Fruit fly (Drosophila melanogaster) whole organism, prepupa: ENCODE results near the gene mRpL30.

Experiments used
- Blimp-1 ChIP-seq: fragments of 200-800 bp; sonication (Bioruptor generic); optimal IDR thresholded peaks from 3 replicates; lab custom pipeline; 2017; ENCODE audit warnings: missing biosample characterization, missing genetic modification characterization, mild to moderate bottlenecking, moderate library complexity, missing genetic modification reagents
- CG10631 ChIP-seq: fragments of 200-800 bp; sonication (Bioruptor generic); optimal IDR thresholded peaks from 2 replicates; lab custom pipeline; 2016; ENCODE audit warnings: missing biosample characterization, missing genetic modification characterization
- CG11294 ChIP-seq: fragments of 200-800 bp; sonication (Bioruptor generic); IDR thresholded peaks from 2 replicates; pipeline ENCODE4 v1.3.6; 2022; ENCODE audit warnings: missing biosample characterization, missing genetic modification characterization
- CG11762 ChIP-seq: fragments of 200-800 bp; sonication (Bioruptor generic); optimal IDR thresholded peaks from 3 replicates; lab custom pipeline; 2016; ENCODE audit warnings: missing biosample characterization, missing genetic modification characterization; ENCODE audit not compliant: insufficient read depth
- CG11902 ChIP-seq: fragments of 200-800 bp; sonication (Bioruptor generic); optimal IDR thresholded peaks from 3 replicates; lab custom pipeline; 2016; ENCODE audit warnings: missing biosample characterization, missing genetic modification characterization
- CG15336 ChIP-seq: fragments of 200-800 bp; sonication (Bioruptor generic); IDR thresholded peaks from 2 replicates; pipeline ENCODE4 v1.3.6; 2022; ENCODE audit warnings: missing biosample characterization, missing genetic modification characterization
- CG1621 ChIP-seq: fragments of 200-800 bp; sonication (Bioruptor generic); optimal IDR thresholded peaks from 3 replicates; lab custom pipeline; 2018; ENCODE audit warnings: missing biosample characterization, mild to moderate bottlenecking, missing genetic modification characterization
- CG3032 ChIP-seq: fragments of 200-800 bp; optimal IDR thresholded peaks from 2 replicates; lab custom pipeline; 2019; ENCODE audit warnings: missing biosample characterization, mild to moderate bottlenecking, missing genetic modification characterization, moderate library complexity
- CG31627 ChIP-seq: fragments of 200-800 bp; sonication (Bioruptor generic); optimal IDR thresholded peaks from 3 replicates; lab custom pipeline; 2016; ENCODE audit warnings: missing biosample characterization, missing genetic modification characterization
- CG4318 ChIP-seq: fragments of 200-800 bp; sonication (Bioruptor generic); optimal IDR thresholded peaks from 3 replicates; lab custom pipeline; 2017; ENCODE audit warnings: missing biosample characterization, mild to moderate bottlenecking, missing genetic modification characterization
- CG6163 ChIP-seq: fragments of 200-800 bp; sonication (Bioruptor generic); IDR thresholded peaks from 3 replicates; pipeline ENCODE4 v1.3.6; 2022; ENCODE audit warnings: missing biosample characterization, missing genetic modification characterization
- CG6276 ChIP-seq: fragments of 200-800 bp; sonication (Bioruptor generic); optimal IDR thresholded peaks from 2 replicates; lab custom pipeline; 2017; ENCODE audit warnings: missing biosample characterization, mild to moderate bottlenecking, missing genetic modification characterization
- CG8119 ChIP-seq: fragments of 200-800 bp; sonication (Bioruptor generic); IDR thresholded peaks from 3 replicates; pipeline ENCODE4 v1.3.6; 2022; ENCODE audit warnings: missing biosample characterization, missing genetic modification characterization
- CG8319 ChIP-seq: fragments of 200-800 bp; sonication (Bioruptor generic); optimal IDR thresholded peaks from 3 replicates; lab custom pipeline; 2016; ENCODE audit warnings: missing biosample characterization, missing genetic modification characterization
- CG8632 ChIP-seq: fragments of 200-800 bp; sonication (Bioruptor generic); optimal IDR thresholded peaks from 3 replicates; lab custom pipeline; 2016; ENCODE audit warnings: missing biosample characterization, missing genetic modification characterization
- CG9139 ChIP-seq: fragments of 200-800 bp; sonication (Bioruptor generic); optimal IDR thresholded peaks from 3 replicates; lab custom pipeline; 2017; ENCODE audit warnings: missing biosample characterization, mild to moderate bottlenecking, missing genetic modification characterization
- Eip75B ChIP-seq: fragments of 200-800 bp; sonication (Bioruptor generic); optimal IDR thresholded peaks from 3 replicates; lab custom pipeline; 2016; ENCODE audit warnings: missing biosample characterization, missing genetic modification characterization
- Eip78C ChIP-seq: fragments of 200-800 bp; sonication (Bioruptor generic); peaks from one replicate; lab custom pipeline; 2016; ENCODE audit warnings: missing biosample characterization, missing genetic modification characterization
- Eip93F ChIP-seq: fragments of 200-800 bp; sonication (Bioruptor generic); optimal IDR thresholded peaks from 2 replicates; lab custom pipeline; 2016; ENCODE audit warnings: missing biosample characterization, mild to moderate bottlenecking, missing genetic modification characterization
- Ets21C ChIP-seq: fragments of 200-800 bp; sonication (Bioruptor generic); optimal IDR thresholded peaks from 3 replicates; lab custom pipeline; 2016; ENCODE audit warnings: missing biosample characterization, missing genetic modification characterization
- Ets96B ChIP-seq: fragments of 200-800 bp; optimal IDR thresholded peaks from 2 replicates; lab custom pipeline; 2019; ENCODE audit warnings: missing biosample characterization, mild to moderate bottlenecking, missing genetic modification characterization, moderate library complexity
- Gug ChIP-seq: fragments of 200-800 bp; sonication (Bioruptor generic); IDR thresholded peaks from 2 replicates; pipeline ENCODE4 v1.3.6; 2022; ENCODE audit warnings: missing biosample characterization, missing genetic modification characterization
- Hr39 ChIP-seq: fragments of 200-800 bp; sonication (Bioruptor generic); optimal IDR thresholded peaks from 2 replicates; lab custom pipeline; 2016; ENCODE audit warnings: missing biosample characterization, missing genetic modification characterization
- Hr4 ChIP-seq: fragments of 200-800 bp; sonication (Bioruptor generic); optimal IDR thresholded peaks from 3 replicates; lab custom pipeline; 2016; ENCODE audit warnings: missing biosample characterization, missing genetic modification characterization
- Lpt ChIP-seq: fragments of 200-800 bp; sonication (Bioruptor generic); optimal IDR thresholded peaks from 3 replicates; lab custom pipeline; 2016; ENCODE audit warnings: missing biosample characterization, missing genetic modification characterization
- Met ChIP-seq: fragments of 200-800 bp; sonication (Bioruptor generic); optimal IDR thresholded peaks from 3 replicates; lab custom pipeline; 2016; ENCODE audit warnings: missing biosample characterization, missing genetic modification characterization
- Smox ChIP-seq: fragments of 200-800 bp; sonication (Bioruptor generic); optimal IDR thresholded peaks from 3 replicates; lab custom pipeline; 2016; ENCODE audit warnings: missing biosample characterization, missing genetic modification characterization
- Sox102F ChIP-seq: fragments of 200-800 bp; sonication (Bioruptor generic); optimal IDR thresholded peaks from 2 replicates; lab custom pipeline; 2016; ENCODE audit warnings: missing biosample characterization, mild to moderate bottlenecking, missing genetic modification characterization
- Sox14 ChIP-seq: fragments of 200-800 bp; sonication (Bioruptor generic); optimal IDR thresholded peaks from 3 replicates; lab custom pipeline; 2016; ENCODE audit warnings: missing biosample characterization, missing genetic modification characterization
- Sox15 ChIP-seq: fragments of 200-800 bp; sonication (Bioruptor generic); optimal IDR thresholded peaks from 3 replicates; lab custom pipeline; 2016; ENCODE audit warnings: missing biosample characterization, missing genetic modification characterization
- achi ChIP-seq: fragments of 200-800 bp; sonication (Bioruptor generic); optimal IDR thresholded peaks from 3 replicates; lab custom pipeline; 2016; ENCODE audit warnings: missing biosample characterization, missing genetic modification characterization
- acj6 ChIP-seq: fragments of 200-800 bp; sonication (Bioruptor generic); optimal IDR thresholded peaks from 3 replicates; lab custom pipeline; 2016; ENCODE audit warnings: missing biosample characterization, missing genetic modification characterization
- cyc ChIP-seq: fragments of 200-800 bp; sonication (Bioruptor generic); optimal IDR thresholded peaks from 3 replicates; lab custom pipeline; 2016; ENCODE audit warnings: missing biosample characterization, missing genetic modification characterization
- dsx ChIP-seq: fragments of 200-800 bp; optimal IDR thresholded peaks from 3 replicates; lab custom pipeline; 2019; ENCODE audit warnings: missing biosample characterization, mild to moderate bottlenecking, missing genetic modification characterization, moderate library complexity; ENCODE audit not compliant: poor library complexity, severe bottlenecking
- eg ChIP-seq: fragments of 200-800 bp; sonication (Bioruptor generic); IDR thresholded peaks from 3 replicates; pipeline ENCODE4 v1.3.6; 2022; ENCODE audit warnings: missing biosample characterization, missing genetic modification characterization
- esn ChIP-seq: fragments of 200-800 bp; sonication (Bioruptor generic); optimal IDR thresholded peaks from 2 replicates; lab custom pipeline; 2016; ENCODE audit warnings: missing biosample characterization, mild to moderate bottlenecking, missing genetic modification characterization, moderate library complexity
- fd59A ChIP-seq: fragments of 200-800 bp; sonication (Bioruptor generic); optimal IDR thresholded peaks from 2 replicates; lab custom pipeline; 2017; ENCODE audit warnings: missing biosample characterization, mild to moderate bottlenecking, missing genetic modification characterization, missing genetic modification reagents
- fd85E ChIP-seq: fragments of 200-800 bp; sonication (Bioruptor generic); optimal IDR thresholded peaks from 3 replicates; lab custom pipeline; 2016; ENCODE audit warnings: missing biosample characterization, missing genetic modification characterization
- fkh ChIP-seq: fragments of 200-800 bp; sonication (Bioruptor generic); optimal IDR thresholded peaks from 3 replicates; lab custom pipeline; 2017; ENCODE audit warnings: missing biosample characterization, mild to moderate bottlenecking, missing genetic modification characterization, moderate library complexity
- lz ChIP-seq: fragments of 200-800 bp; sonication (Bioruptor generic); optimal IDR thresholded peaks from 3 replicates; lab custom pipeline; 2016; ENCODE audit warnings: missing biosample characterization, missing genetic modification characterization
- net ChIP-seq: fragments of 200-800 bp; sonication (Bioruptor generic); optimal IDR thresholded peaks from 3 replicates; lab custom pipeline; 2016; ENCODE audit warnings: missing biosample characterization, missing genetic modification characterization
- salr ChIP-seq, 2 experiments: fragments of 200-800 bp; sonication (Bioruptor generic); optimal IDR thresholded peaks; 3 replicates each; lab custom pipeline; 2016 to 2018; ENCODE audit warnings: missing biosample characterization in 2 of 2, missing genetic modification characterization in 2 of 2, mild to moderate bottlenecking in 1 of 2
- ss ChIP-seq, 2 experiments: fragments of 200-800 bp; sonication (Bioruptor generic); optimal IDR thresholded peaks; 2 replicates in 1 of 2; 3 replicates in 1 of 2; lab custom pipeline; 2017 to 2018; ENCODE audit warnings: mild to moderate bottlenecking in 2 of 2, missing biosample characterization in 2 of 2, missing genetic modification characterization in 2 of 2, moderate library complexity in 1 of 2
- svp ChIP-seq: fragments of 200-800 bp; sonication (Bioruptor generic); peaks from one replicate; lab custom pipeline; 2016; ENCODE audit warnings: missing biosample characterization, missing genetic modification characterization
- topi ChIP-seq: fragments of 200-800 bp; sonication (Bioruptor generic); optimal IDR thresholded peaks from 3 replicates; lab custom pipeline; 2016; ENCODE audit warnings: missing biosample characterization, missing genetic modification characterization
- vri ChIP-seq: fragments of 200-800 bp; sonication (Bioruptor generic); optimal IDR thresholded peaks from 3 replicates; lab custom pipeline; 2016; ENCODE audit warnings: missing biosample characterization, mild to moderate bottlenecking, missing genetic modification characterization

mRpL30 gene

dm6 chrX:4686150-4686549, 38.5 kb downstream of the mRpL30 start (continued):
- TF ChIP-seq Sox14 (GFP tag; lab: Kevin White, UChicago) (peak; percentile 61), vri (GFP tag; lab: Kevin White, UChicago) (peak; percentile 87), Met (GFP tag; lab: Kevin White, UChicago) (peak; percentile 50), fd85E (GFP tag; lab: Kevin White, UChicago) (no peak), Lpt (GFP tag; lab: Kevin White, UChicago) (peak; percentile 81), fd59A (peak; percentile 52), lz (peak; percentile 14), ss (GFP tag; optimal IDR thresholded peaks at IDR 0.05; lab: Kevin White, UChicago) (peak; percentile 81 to 93), Gug (GFP tag; lab: Robert Waterston, UW) (peak; percentile 67), eg (peak; percentile 88), svp (GFP tag; lab: Kevin White, UChicago) (peak; percentile 93), CG11902 (no peak), acj6 (GFP tag; lab: Kevin White, UChicago) (peak; percentile 8), CG4318 (GFP tag; lab: Kevin White, UChicago) (peak; percentile 25), fkh (GFP tag; lab: Kevin White, UChicago) (peak; percentile 62), CG8632 (GFP tag; lab: Kevin White, UChicago) (peak; percentile 37), Smox (GFP tag; lab: Kevin White, UChicago) (peak; percentile 13), topi (GFP tag; lab: Kevin White, UChicago) (peak; percentile 43), salr (GFP tag; optimal IDR thresholded peaks at IDR 0.05; lab: Kevin White, UChicago) (peak; percentile 48 to 69), CG11762 (no peak), CG6163 (GFP tag; lab: Robert Waterston, UW) (peak; percentile 90), Sox15 (GFP tag; lab: Kevin White, UChicago) (no peak)

DNA sequence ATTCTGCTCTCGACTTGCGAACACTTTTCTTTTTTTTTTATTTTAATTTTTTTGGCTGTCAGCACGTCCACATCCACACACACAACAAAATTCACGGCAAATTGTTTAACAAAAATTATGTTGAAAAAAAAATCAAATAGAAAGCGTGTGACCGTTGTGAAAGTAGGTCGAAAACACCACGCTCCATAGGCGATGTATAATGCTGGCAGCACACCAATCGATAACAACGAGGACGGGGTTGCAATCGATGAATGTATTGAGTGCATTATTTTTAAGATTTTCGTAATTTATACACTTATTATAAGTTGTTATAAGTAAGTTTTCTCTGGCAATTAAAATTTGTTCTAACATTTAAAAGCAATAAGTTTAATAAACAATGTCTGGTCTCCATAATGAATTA, 39.1 kb downstream of the mRpL30 start, which contains the start of gene Pp2C1:
Gene Pp2C1 (minus strand): TSS at position 181 of the 400 bp plus-strand sequence.
- TF ChIP-seq Eip78C (no peak), CG8319 (no peak), Hr39 (no peak), CG8119 (GFP tag; lab: Robert Waterston, UW) (no peak), CG11902 (no peak), Eip93F (GFP tag; lab: Kevin White, UChicago) (no peak), Ets96B (tag; lab: Kevin White, UChicago) (no peak), CG4318 (GFP tag; lab: Kevin White, UChicago) (no peak), Eip75B (GFP tag; lab: Kevin White, UChicago) (no peak), Lpt (GFP tag; lab: Kevin White, UChicago) (no peak), net (GFP tag; lab: Kevin White, UChicago) (no peak), CG15336 (GFP tag; lab: Robert Waterston, UW) (no peak), CG9139 (no peak), esn (GFP tag; lab: Kevin White, UChicago) (no peak), vri (GFP tag; lab: Kevin White, UChicago) (no peak), svp (GFP tag; lab: Kevin White, UChicago) (no peak), topi (GFP tag; lab: Kevin White, UChicago) (no peak), CG3032 (tag; lab: Kevin White, UChicago) (no peak), Hr4 (GFP tag; lab: Kevin White, UChicago) (no peak)

dm6 chrX:4687778-4688399, 40.2 kb downstream of the mRpL30 start, which contains the start of gene ctp:
Gene ctp, plus strand, starts transcription at chrX:4687800.
- TF ChIP-seq Sox14 (GFP tag; lab: Kevin White, UChicago) = peak; percentile 32
- no peak for TF ChIP-seq CG6276 (GFP tag; lab: Kevin White, UChicago)
- TF ChIP-seq CG6163 (GFP tag; lab: Robert Waterston, UW) = peak; percentile 56; the same call in 1 of the 3 replicates
- TF ChIP-seq CG31627 (GFP tag; lab: Kevin White, UChicago) = peak; percentile 43
- peak; percentile 15; the same call in 1 of the 2 replicates for TF ChIP-seq CG15336 (GFP tag; lab: Robert Waterston, UW)
- TF ChIP-seq CG1621 (tag; lab: Kevin White, UChicago) = no peak
- TF ChIP-seq Sox102F (GFP tag; lab: Kevin White, UChicago) = peak; percentile 59
- TF ChIP-seq CG10631 (GFP tag; lab: Kevin White, UChicago) = peak; percentile 36
- TF ChIP-seq Hr39 = peak; percentile 43
- TF ChIP-seq cyc (GFP tag; lab: Kevin White, UChicago) = peak; percentile 18
- no peak for TF ChIP-seq CG11294 (GFP tag; lab: Robert Waterston, UW)
- TF ChIP-seq svp (GFP tag; lab: Kevin White, UChicago) = peak; percentile 67
- TF ChIP-seq eg = peak; percentile 52; the same call in 1 of the 3 replicates
- TF ChIP-seq Ets21C (GFP tag; lab: Kevin White, UChicago) = no peak
- peak; percentile 49 for TF ChIP-seq achi (GFP tag; lab: Kevin White, UChicago)
- TF ChIP-seq acj6 (GFP tag; lab: Kevin White, UChicago) = peak; percentile 44
- peak; percentile 33 for TF ChIP-seq lz
- peak; percentile 16 for TF ChIP-seq fd85E (GFP tag; lab: Kevin White, UChicago)
- TF ChIP-seq Sox15 (GFP tag; lab: Kevin White, UChicago) = no peak
- peak; percentile 38 for TF ChIP-seq dsx (GFP tag; lab: Kevin White, UChicago)
- TF ChIP-seq CG9139 = no peak
- TF ChIP-seq Blimp-1 (GFP tag; lab: Kevin White, UChicago) = no peak
